Fruit fly (Drosophila melanogaster): Measurements from ENCODE around the gene Sdic2.

DNA sequence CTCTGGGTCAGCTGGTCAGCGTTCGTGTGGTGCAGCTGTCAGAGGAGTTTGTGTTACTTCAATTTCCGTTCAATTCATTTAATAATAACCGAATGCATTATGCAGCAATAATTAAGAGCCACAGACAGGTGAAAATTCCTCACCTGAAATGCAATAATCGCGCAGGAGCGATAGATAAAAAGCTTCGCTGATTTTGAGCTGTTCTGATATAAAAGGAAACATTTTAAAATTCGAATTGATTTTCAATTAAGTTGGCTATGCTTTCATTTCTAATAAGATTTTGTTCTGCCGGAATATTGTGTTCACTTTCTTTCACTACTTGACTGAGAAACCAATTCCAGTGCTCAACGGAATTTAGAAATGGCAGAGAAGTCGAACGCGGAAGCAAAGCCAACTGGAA is 46.8 kb downstream of the Sdic2 start, which contains the start of gene CG42583:
- TF ChIP-seq psq (optimal IDR thresholded peaks at IDR 0.05) (no peak), insv (optimal IDR thresholded peaks at IDR 0.05) (no peak), Sin3A (optimal IDR thresholded peaks at IDR 0.05) (no peak), h (optimal IDR thresholded peaks at IDR 0.05) (no peak)
